Worm (Caenorhabditis elegans) whole organism, young adult: ENCODE measurements around the gene C01G5.9.

ENCODE experiments used
- F33H1.4 ChIP-seq: fragments of 200-800 bp; sonication (Bioruptor generic); IDR thresholded peaks from 2 replicates; pipeline ENCODE4 v1.3.6; 2022; ENCODE audit warnings: missing genetic modification reagents, missing genetic modification characterization, missing compliant biosample characterization
- F49E8.2 ChIP-seq: sonication (generic microtip); optimal IDR thresholded peaks from 3 replicates; lab custom pipeline; 2017; ENCODE audit warnings: missing genetic modification characterization, mild to moderate bottlenecking, missing compliant biosample characterization, antibody characterized with exemption, moderate library complexity; ENCODE audit not compliant: insufficient read depth
- K12H6.12 ChIP-seq: fragments of 200-800 bp; sonication (Bioruptor generic); optimal IDR thresholded peaks from 2 replicates; lab custom pipeline; 2018; ENCODE audit warnings: mild to moderate bottlenecking, missing genetic modification characterization, missing compliant biosample characterization
- T07F8.4 ChIP-seq: sonication (generic microtip); optimal IDR thresholded peaks from 2 replicates; lab custom pipeline; 2016; ENCODE audit warnings: mild to moderate bottlenecking, missing genetic modification characterization, moderate library complexity, missing compliant biosample characterization
- Y56A3A.18 ChIP-seq: fragments of 200-800 bp; sonication (Bioruptor generic); IDR thresholded peaks from 2 replicates; pipeline ENCODE4 v1.3.6; 2022; ENCODE audit warnings: missing genetic modification reagents, missing genetic modification characterization, missing compliant biosample characterization
- ama-1 ChIP-seq, 3 experiments: fragments of 150-350 bp in 1 of 3; sonication (generic microtip) in 2 of 3; optimal IDR thresholded peaks; 2 replicates each; lab custom pipeline; 2014 to 2018; ENCODE audit warnings: missing biosample characterization in 2 of 3, missing genetic modification characterization in 2 of 3, missing genetic modification reagents in 2 of 3
- aptf-2 ChIP-seq: fragments of 200-800 bp; sonication (Bioruptor generic); conservative IDR thresholded peaks from 2 replicates; pipeline ENCODE4 v1.3.6; 2022; ENCODE audit warnings: missing genetic modification reagents, missing genetic modification characterization, missing compliant biosample characterization
- aptf-3 ChIP-seq: fragments of 200-800 bp; sonication (Bioruptor generic); IDR thresholded peaks from 2 replicates; pipeline ENCODE4 v1.3.6; 2022; ENCODE audit warnings: missing genetic modification characterization, missing compliant biosample characterization
- athp-1 ChIP-seq: sonication (generic microtip); optimal IDR thresholded peaks from 2 replicates; lab custom pipeline; 2017; ENCODE audit warnings: mild to moderate bottlenecking, missing genetic modification characterization, missing compliant biosample characterization
- ccch-3 ChIP-seq: fragments of 200-800 bp; sonication (Bioruptor generic); optimal IDR thresholded peaks from 2 replicates; lab custom pipeline; 2018; ENCODE audit warnings: mild to moderate bottlenecking, missing genetic modification characterization, missing compliant biosample characterization
- cebp-2 ChIP-seq: fragments of 200-800 bp; sonication (Bioruptor generic); IDR thresholded peaks from 2 replicates; pipeline ENCODE4 v1.3.6; 2022; ENCODE audit warnings: missing genetic modification characterization, missing compliant biosample characterization
- ceh-58 ChIP-seq: fragments of 200-800 bp; sonication (Bioruptor generic); IDR thresholded peaks from 2 replicates; pipeline ENCODE4 v1.3.6; 2022; ENCODE audit warnings: missing genetic modification characterization, missing compliant biosample characterization
- ceh-79 ChIP-seq: sonication (generic microtip); optimal IDR thresholded peaks from 2 replicates; lab custom pipeline; 2017; ENCODE audit warnings: mild to moderate bottlenecking, missing genetic modification characterization, missing compliant biosample characterization
- dox-1 ChIP-seq: fragments of 200-800 bp; sonication (Bioruptor generic); IDR thresholded peaks from 2 replicates; pipeline ENCODE4 v1.3.6; 2022; ENCODE audit warnings: missing genetic modification reagents, missing genetic modification characterization, missing compliant biosample characterization
- efl-1 ChIP-seq: fragments of 150-350 bp; optimal IDR thresholded peaks from 2 replicates; lab custom pipeline; 2014; ENCODE audit warnings: missing biosample characterization, missing genetic modification reagents, missing genetic modification characterization
- hlh-26 ChIP-seq: fragments of 200-800 bp; sonication (Bioruptor generic); conservative IDR thresholded peaks from 2 replicates; pipeline ENCODE4 v1.3.6; 2022; ENCODE audit warnings: missing genetic modification reagents, missing genetic modification characterization, missing compliant biosample characterization
- hmg-20 ChIP-seq: fragments of 200-800 bp; sonication (Bioruptor generic); IDR thresholded peaks from 2 replicates; pipeline ENCODE4 v1.3.6; 2022; ENCODE audit warnings: missing genetic modification reagents, missing genetic modification characterization, missing compliant biosample characterization
- lin-26 ChIP-seq: fragments of 200-800 bp; sonication (Bioruptor generic); IDR thresholded peaks from 2 replicates; pipeline ENCODE4 v1.3.6; 2022; ENCODE audit warnings: missing genetic modification reagents, missing genetic modification characterization, missing compliant biosample characterization
- lin-54 ChIP-seq: fragments of 200-800 bp; sonication (Bioruptor generic); optimal IDR thresholded peaks from 2 replicates; lab custom pipeline; 2018; ENCODE audit warnings: mild to moderate bottlenecking, missing genetic modification characterization, missing compliant biosample characterization
- lir-1 ChIP-seq: fragments of 200-800 bp; sonication (Bioruptor generic); conservative IDR thresholded peaks from 2 replicates; pipeline ENCODE4 v1.3.6; 2022; ENCODE audit warnings: missing genetic modification reagents, missing genetic modification characterization, missing compliant biosample characterization
- lsl-1 ChIP-seq: fragments of 200-800 bp; sonication (Bioruptor generic); optimal IDR thresholded peaks from 2 replicates; lab custom pipeline; 2018; ENCODE audit warnings: mild to moderate bottlenecking, missing genetic modification characterization, moderate library complexity, missing compliant biosample characterization
- madf-6 ChIP-seq: fragments of 200-800 bp; sonication (Bioruptor generic); IDR thresholded peaks from 2 replicates; pipeline ENCODE4 v1.3.6; 2022; ENCODE audit warnings: missing genetic modification reagents, missing genetic modification characterization, missing compliant biosample characterization
- mel-28 ChIP-seq: sonication (generic microtip); optimal IDR thresholded peaks from 2 replicates; lab custom pipeline; 2016; ENCODE audit warnings: borderline replicate concordance, mild to moderate bottlenecking, missing genetic modification characterization, missing compliant biosample characterization
- nfya-2 ChIP-seq: fragments of 200-800 bp; sonication (Bioruptor generic); IDR thresholded peaks from 2 replicates; pipeline ENCODE4 v1.3.6; 2022; ENCODE audit warnings: missing genetic modification reagents, missing genetic modification characterization, missing compliant biosample characterization
- nfyb-1 ChIP-seq: fragments of 200-800 bp; sonication (Bioruptor generic); IDR thresholded peaks from 2 replicates; pipeline ENCODE4 v1.3.6; 2022; ENCODE audit warnings: missing genetic modification reagents, missing genetic modification characterization, missing compliant biosample characterization
- nhr-120 ChIP-seq: fragments of 200-800 bp; sonication (Bioruptor generic); IDR thresholded peaks from 2 replicates; pipeline ENCODE4 v1.3.6; 2022; ENCODE audit warnings: missing genetic modification characterization, missing compliant biosample characterization
- nhr-80 ChIP-seq: sonication (generic microtip); optimal IDR thresholded peaks from 2 replicates; lab custom pipeline; 2016; ENCODE audit warnings: missing genetic modification characterization, missing compliant biosample characterization
- pbrm-1 ChIP-seq: fragments of 200-800 bp; sonication (Bioruptor generic); IDR thresholded peaks from 2 replicates; pipeline ENCODE4 v1.3.6; 2022; ENCODE audit warnings: missing genetic modification reagents, missing genetic modification characterization, missing compliant biosample characterization
- snpc-1.3 ChIP-seq: sonication (generic microtip); optimal IDR thresholded peaks from 2 replicates; lab custom pipeline; 2017; ENCODE audit warnings: missing genetic modification characterization, mild to moderate bottlenecking, missing compliant biosample characterization, antibody characterized with exemption, moderate library complexity, missing genotype, missing genetic modification reagents; ENCODE audit not compliant: insufficient read depth
- snpc-4 ChIP-seq, 5 experiments: fragments of 150-350 bp in 1 of 5; sonication (generic microtip) in 4 of 5; optimal IDR thresholded peaks; 2 replicates each; lab custom pipeline; 2014 to 2018; ENCODE audit warnings: missing genetic modification characterization in 5 of 5, missing biosample characterization in 3 of 5, antibody characterized with exemption in 2 of 5, mild to moderate bottlenecking in 2 of 5, missing compliant biosample characterization in 2 of 5, missing genotype in 2 of 5, moderate library complexity in 2 of 5, missing genetic modification reagents in 1 of 5
- sptf-2 ChIP-seq: fragments of 200-800 bp; sonication (Bioruptor generic); optimal IDR thresholded peaks from 2 replicates; lab custom pipeline; 2018; ENCODE audit warnings: mild to moderate bottlenecking, missing genetic modification characterization, missing compliant biosample characterization
- tbp1 ChIP-seq: fragments of 200-800 bp; sonication (Bioruptor generic); optimal IDR thresholded peaks from 2 replicates; lab custom pipeline; 2018; ENCODE audit warnings: mild to moderate bottlenecking, missing genetic modification characterization, missing compliant biosample characterization
- tlf-1 ChIP-seq: fragments of 200-800 bp; sonication (Bioruptor generic); optimal IDR thresholded peaks from 2 replicates; lab custom pipeline; 2018; ENCODE audit warnings: mild to moderate bottlenecking, missing genetic modification characterization, missing compliant biosample characterization
- ztf-18 ChIP-seq: sonication (generic microtip); optimal IDR thresholded peaks from 2 replicates; lab custom pipeline; 2016; ENCODE audit warnings: missing genotype, mild to moderate bottlenecking, missing genetic modification characterization, missing compliant biosample characterization
- ztf-22 ChIP-seq: fragments of 200-800 bp; sonication (Bioruptor generic); optimal IDR thresholded peaks from 2 replicates; lab custom pipeline; 2018; ENCODE audit warnings: mild to moderate bottlenecking, missing genetic modification characterization, moderate library complexity, missing compliant biosample characterization

Gene C01G5.9

ce11 chrIV:6526522-6526921 lies 6.8 kb downstream of the C01G5.9 start (continued):
- TF ChIP-seq lir-1 (GFP tag; lab: Robert Waterston, UW) (no peak), pbrm-1 (GFP tag; lab: Robert Waterston, UW) (0 out of 2 replicates have a peak, but pooled peaks have one; percentile 52), tbp1 (GFP tag; lab: Kevin White, UChicago) (peak; percentile 46), lin-26 (GFP tag; lab: Robert Waterston, UW) (peak; percentile 65; the same call in 1 of the 2 replicates), ceh-79 (peak; percentile 21), ztf-18 (tag; lab: Kevin White, UChicago) (no peak), aptf-2 (GFP tag; lab: Robert Waterston, UW) (no peak), hmg-20 (GFP tag; lab: Robert Waterston, UW) (0 out of 2 replicates have a peak, but pooled peaks have one; percentile 41), F49E8.2 (tag; lab: Kevin White, UChicago) (peak; percentile 78), nhr-120 (GFP tag; lab: Robert Waterston, UW) (no peak), nfyb-1 (GFP tag; lab: Robert Waterston, UW) (peak; percentile 59; the same call in 1 of the 2 replicates), cebp-2 (GFP tag; lab: Robert Waterston, UW) (0 out of 2 replicates have a peak, but pooled peaks have one; percentile 72), mel-28 (no peak), hlh-26 (GFP tag; lab: Robert Waterston, UW) (no peak), tlf-1 (no peak), aptf-3 (GFP tag; lab: Robert Waterston, UW) (no peak), ccch-3 (GFP tag; lab: Kevin White, UChicago) (no peak), dox-1 (no peak), sptf-2 (GFP tag; lab: Kevin White, UChicago) (no peak), ama-1 (optimal IDR thresholded peaks at IDR 0.05; lab: Kevin White, UChicago) (no peak), ama-1 (GFP tag; optimal IDR thresholded peaks at IDR 0.05; lab: Kevin White, UChicago) (peak in 1 of 2 experiments; percentile 35), K12H6.12 (tag; lab: Kevin White, UChicago) (no peak), ztf-22 (GFP tag; lab: Kevin White, UChicago) (no peak), Y56A3A.18 (GFP tag; lab: Robert Waterston, UW) (no peak), nfya-2 (GFP tag; lab: Robert Waterston, UW) (0 out of 2 replicates have a peak, but pooled peaks have one; percentile 53), T07F8.4 (tag; lab: Kevin White, UChicago) (no peak), nhr-80 (no peak), ceh-58 (GFP tag; lab: Robert Waterston, UW) (peak; percentile 85; the same call in 1 of the 2 replicates)
- TF ChIP-seq, all 124 proteins: peak for 44

- TF ChIP-seq madf-6 (GFP tag; lab: Robert Waterston, UW) = no peak
- 0 out of 2 replicates have a peak, but pooled peaks have one; percentile 32 for TF ChIP-seq nfya-2 (GFP tag; lab: Robert Waterston, UW)
- TF ChIP-seq lin-54 = peak; percentile 36
- TF ChIP-seq F33H1.4 (GFP tag; lab: Robert Waterston, UW) = no peak
- TF ChIP-seq snpc-4 (GFP tag; optimal IDR thresholded peaks at IDR 0.05; lab: Kevin White, UChicago) = no peak
- TF ChIP-seq snpc-4 (tag; optimal IDR thresholded peaks at IDR 0.05; lab: Kevin White, UChicago) = peak in 1 of 4 experiments; percentile 5
Measured at ce11 chrIV:6528202-6528601, 8.5 kb downstream of the C01G5.9 start.

ce11 chrIV:6529832-6530231 lies 10.1 kb downstream of the C01G5.9 start:
- TF ChIP-seq K12H6.12 (tag; lab: Kevin White, UChicago) (no peak), snpc-4 (GFP tag; optimal IDR thresholded peaks at IDR 0.05; lab: Kevin White, UChicago) (no peak), snpc-4 (tag; optimal IDR thresholded peaks at IDR 0.05; lab: Kevin White, UChicago) (peak in 3 of 4 experiments; percentile 62 to 86 (median 80)), F33H1.4 (GFP tag; lab: Robert Waterston, UW) (peak; percentile 72), lsl-1 (GFP tag; lab: Kevin White, UChicago) (peak; percentile 70), madf-6 (GFP tag; lab: Robert Waterston, UW) (peak; percentile 11; the same call in 1 of the 2 replicates), snpc-1.3 (tag; lab: Kevin White, UChicago) (peak; percentile 14), athp-1 (tag; lab: Kevin White, UChicago) (no peak), efl-1 (GFP tag; lab: Kevin White, UChicago) (peak; percentile 32)
